Fruit fly (Drosophila melanogaster) whole organism, embryonic: ENCODE measurements around the gene CAH16.

Source experiments
- Atf6 ChIP-seq: fragments of 200-800 bp; sonication (Bioruptor generic); IDR thresholded peaks from 2 replicates; pipeline ENCODE4 v1.3.6; 2022; ENCODE audit warnings: missing biosample characterization, missing genetic modification characterization
- BEAF-32 ChIP-seq: fragments of 200-800 bp; sonication (Bioruptor generic); optimal IDR thresholded peaks from 3 replicates; lab custom pipeline; 2017; ENCODE audit warnings: missing biosample characterization, missing genetic modification characterization, mild to moderate bottlenecking, moderate library complexity, missing genetic modification reagents
- CG10274 ChIP-seq: fragments of 200-800 bp; sonication (Bioruptor generic); optimal IDR thresholded peaks from 3 replicates; lab custom pipeline; 2017; ENCODE audit warnings: missing biosample characterization, mild to moderate bottlenecking, missing genetic modification characterization
- CG10366 ChIP-seq: fragments of 200-800 bp; sonication (Bioruptor generic); IDR thresholded peaks from 2 replicates; pipeline ENCODE4 v1.3.6; 2022; ENCODE audit warnings: missing biosample characterization, missing genetic modification characterization
- CG11723 ChIP-seq: fragments of 200-800 bp; sonication (Bioruptor generic); optimal IDR thresholded peaks from 2 replicates; lab custom pipeline; 2017; ENCODE audit warnings: missing biosample characterization, mild to moderate bottlenecking, missing genetic modification characterization
- CG12744 ChIP-seq: fragments of 200-800 bp; sonication (Bioruptor generic); optimal IDR thresholded peaks from 2 replicates; lab custom pipeline; 2016; ENCODE audit warnings: missing biosample characterization, missing genetic modification characterization
- CG13775 ChIP-seq: fragments of 200-800 bp; sonication (Bioruptor generic); optimal IDR thresholded peaks from 3 replicates; lab custom pipeline; 2017; ENCODE audit warnings: missing biosample characterization, mild to moderate bottlenecking, missing genetic modification characterization
- CG1603 ChIP-seq: fragments of 200-800 bp; sonication (Bioruptor generic); optimal IDR thresholded peaks from 2 replicates; lab custom pipeline; 2019; ENCODE audit warnings: missing biosample characterization, mild to moderate bottlenecking, missing genetic modification characterization, moderate library complexity
- CG16813 ChIP-seq: fragments of 200-800 bp; sonication (Bioruptor generic); IDR thresholded peaks from 3 replicates; pipeline ENCODE4 v1.3.6; 2022; ENCODE audit warnings: missing biosample characterization, missing genetic modification characterization; ENCODE audit not compliant: partially characterized antibody
- CG1792 ChIP-seq: fragments of 200-800 bp; sonication (Bioruptor generic); optimal IDR thresholded peaks from 2 replicates; lab custom pipeline; 2016; ENCODE audit warnings: missing biosample characterization, missing genetic modification characterization
- CG2199 ChIP-seq: fragments of 200-800 bp; sonication (Bioruptor generic); IDR thresholded peaks from 3 replicates; pipeline ENCODE4 v1.3.6; 2022; ENCODE audit warnings: missing biosample characterization, missing genetic modification characterization
- CG6813 ChIP-seq: fragments of 200-800 bp; sonication (Bioruptor generic); optimal IDR thresholded peaks from 2 replicates; lab custom pipeline; 2017; ENCODE audit warnings: missing biosample characterization, missing genetic modification characterization, mild to moderate bottlenecking, moderate library complexity, missing genetic modification reagents
- CG7271 ChIP-seq: fragments of 200-800 bp; sonication (Bioruptor generic); optimal IDR thresholded peaks from 2 replicates; lab custom pipeline; 2018; ENCODE audit warnings: missing biosample characterization, mild to moderate bottlenecking, missing genetic modification characterization, moderate library complexity
- CG8944 ChIP-seq: fragments of 200-800 bp; sonication (Bioruptor generic); optimal IDR thresholded peaks from 3 replicates; lab custom pipeline; 2016; ENCODE audit warnings: missing biosample characterization, missing genetic modification characterization
- CHES-1-like ChIP-seq: fragments of 200-800 bp; sonication (Bioruptor generic); optimal IDR thresholded peaks from 2 replicates; lab custom pipeline; 2016; ENCODE audit warnings: missing biosample characterization, missing genetic modification characterization
- Dll ChIP-seq: fragments of 200-800 bp; sonication (Bioruptor generic); IDR thresholded peaks from 4 replicates; pipeline ENCODE4 v1.3.6; 2022; ENCODE audit warnings: missing biosample characterization, missing genetic modification characterization; ENCODE audit not compliant: partially characterized antibody
- E2f2 ChIP-seq: fragments of 200-800 bp; sonication (Bioruptor generic); IDR thresholded peaks from 2 replicates; pipeline ENCODE4 v1.3.6; 2022; ENCODE audit warnings: missing biosample characterization, missing genetic modification characterization
- Fer2 ChIP-seq: fragments of 200-800 bp; sonication (Bioruptor generic); optimal IDR thresholded peaks from 2 replicates; lab custom pipeline; 2018; ENCODE audit warnings: missing biosample characterization, mild to moderate bottlenecking, missing genetic modification characterization, moderate library complexity
- GATAe ChIP-seq: fragments of 200-800 bp; sonication (Bioruptor generic); conservative IDR thresholded peaks from 2 replicates; pipeline ENCODE4 v1.3.6; 2022; ENCODE audit warnings: missing biosample characterization, missing genetic modification characterization
- HmgD ChIP-seq: fragments of 200-800 bp; sonication (Bioruptor generic); optimal IDR thresholded peaks from 3 replicates; lab custom pipeline; 2016; ENCODE audit warnings: missing biosample characterization, missing genetic modification characterization
- Hsf ChIP-seq: fragments of 200-800 bp; sonication (Bioruptor generic); optimal IDR thresholded peaks from 3 replicates; lab custom pipeline; 2016; ENCODE audit warnings: missing biosample characterization, missing genetic modification characterization
- Lhr ChIP-seq: fragments of 200-800 bp; sonication (Bioruptor generic); optimal IDR thresholded peaks from 3 replicates; lab custom pipeline; 2017; ENCODE audit warnings: mild to moderate bottlenecking, missing biosample characterization, missing genetic modification reagents, missing genetic modification characterization
- MTF-1 ChIP-seq: fragments of 200-800 bp; sonication (Bioruptor generic); optimal IDR thresholded peaks from 2 replicates; lab custom pipeline; 2018; ENCODE audit warnings: missing biosample characterization, mild to moderate bottlenecking, missing genetic modification characterization, borderline replicate concordance
- Mad ChIP-seq: fragments of 200-800 bp; sonication (Bioruptor generic); optimal IDR thresholded peaks from 2 replicates; lab custom pipeline; 2016; ENCODE audit warnings: missing biosample characterization, missing genetic modification characterization
- Mes4 ChIP-seq: fragments of 200-800 bp; sonication (Bioruptor generic); optimal IDR thresholded peaks from 2 replicates; lab custom pipeline; 2016; ENCODE audit warnings: missing biosample characterization, missing genetic modification characterization
- Mrtf ChIP-seq: fragments of 200-800 bp; sonication (Bioruptor generic); IDR thresholded peaks from 3 replicates; pipeline ENCODE4 v1.3.6; 2022; ENCODE audit warnings: missing biosample characterization, missing genetic modification characterization
- Myb ChIP-seq: fragments of 200-800 bp; sonication (Bioruptor generic); optimal IDR thresholded peaks from 2 replicates; lab custom pipeline; 2016; ENCODE audit warnings: missing biosample characterization, missing genetic modification characterization
- Neu2 ChIP-seq: fragments of 200-800 bp; sonication (Bioruptor generic); optimal IDR thresholded peaks from 3 replicates; lab custom pipeline; 2016; ENCODE audit warnings: missing biosample characterization, missing genetic modification characterization, borderline replicate concordance
- Sox102F ChIP-seq: fragments of 200-800 bp; sonication (Bioruptor generic); optimal IDR thresholded peaks from 2 replicates; lab custom pipeline; 2018; ENCODE audit warnings: missing biosample characterization, mild to moderate bottlenecking, missing genetic modification characterization, moderate library complexity
- amos ChIP-seq: fragments of 200-800 bp; sonication (Bioruptor generic); IDR thresholded peaks from 2 replicates; pipeline ENCODE4 v1.3.6; 2022; ENCODE audit warnings: missing biosample characterization, missing genetic modification characterization; ENCODE audit not compliant: partially characterized antibody
- ap ChIP-seq: fragments of 200-800 bp; sonication (Bioruptor generic); IDR thresholded peaks from 2 replicates; pipeline ENCODE4 v1.3.6; 2022; ENCODE audit warnings: missing biosample characterization, missing genetic modification characterization
- bsh ChIP-seq, 2 experiments: fragments of 200-800 bp; sonication (Bioruptor generic); optimal IDR thresholded peaks; 2 replicates each; lab custom pipeline; 2017 to 2018; ENCODE audit warnings: mild to moderate bottlenecking in 2 of 2, missing biosample characterization in 2 of 2, missing genetic modification characterization in 2 of 2, moderate library complexity in 1 of 2
- crp ChIP-seq, 2 experiments: fragments of 200-800 bp; sonication (Bioruptor generic); optimal IDR thresholded peaks; 2 replicates in 1 of 2; 3 replicates in 1 of 2; lab custom pipeline; 2017; ENCODE audit warnings: missing biosample characterization in 2 of 2, missing genetic modification characterization in 2 of 2, mild to moderate bottlenecking in 1 of 2, moderate library complexity in 1 of 2
- esg ChIP-seq: fragments of 200-800 bp; sonication (Bioruptor generic); conservative IDR thresholded peaks from 2 replicates; pipeline ENCODE4 v1.3.6; 2022; ENCODE audit warnings: missing biosample characterization, missing genetic modification characterization
- eve ChIP-seq, 2 experiments: fragments of >200 bp; optimal IDR thresholded peaks; 2 replicates each; lab custom pipeline; 2017; ENCODE audit warnings: missing biosample characterization in 2 of 2, missing genetic modification characterization in 2 of 2
- ewg ChIP-seq: fragments of 200-800 bp; sonication (Bioruptor generic); optimal IDR thresholded peaks from 3 replicates; lab custom pipeline; 2017; ENCODE audit warnings: mild to moderate bottlenecking, missing biosample characterization, missing genetic modification reagents, missing genetic modification characterization
- h ChIP-seq: fragments of >200 bp; optimal IDR thresholded peaks from 2 replicates; lab custom pipeline; 2017
- ind ChIP-seq: fragments of 200-800 bp; sonication (Bioruptor generic); optimal IDR thresholded peaks from 3 replicates; lab custom pipeline; 2016; ENCODE audit warnings: missing biosample characterization, missing genetic modification characterization
- kah ChIP-seq: fragments of 200-800 bp; sonication (Bioruptor generic); optimal IDR thresholded peaks from 2 replicates; lab custom pipeline; 2018; ENCODE audit warnings: missing biosample characterization, mild to moderate bottlenecking, missing genetic modification characterization
- lbe ChIP-seq: fragments of 200-800 bp; sonication (Bioruptor generic); optimal IDR thresholded peaks from 2 replicates; lab custom pipeline; 2016; ENCODE audit warnings: missing biosample characterization, mild to moderate bottlenecking, missing genetic modification characterization
- org-1 ChIP-seq: fragments of 200-800 bp; sonication (Bioruptor generic); optimal IDR thresholded peaks from 2 replicates; lab custom pipeline; 2017; ENCODE audit warnings: missing biosample characterization, missing genetic modification characterization
- peb ChIP-seq: fragments of 200-800 bp; sonication (Bioruptor generic); IDR thresholded peaks from 2 replicates; pipeline ENCODE4 v1.3.6; 2022; ENCODE audit warnings: missing biosample characterization, missing genetic modification characterization
- sc ChIP-seq, 3 experiments: fragments of >200 bp in 2 of 3; fragments of 200-800 bp in 1 of 3; sonication (Bioruptor generic) in 1 of 3; optimal IDR thresholded peaks; 2 replicates in 2 of 3; 3 replicates in 1 of 3; lab custom pipeline; 2017; ENCODE audit warnings: mild to moderate bottlenecking in 1 of 3, missing biosample characterization in 1 of 3, missing genetic modification characterization in 1 of 3, missing genetic modification reagents in 1 of 3
- schlank ChIP-seq: fragments of 200-800 bp; sonication (Bioruptor generic); optimal IDR thresholded peaks from 2 replicates; lab custom pipeline; 2018; ENCODE audit warnings: missing biosample characterization, mild to moderate bottlenecking, missing genetic modification characterization
- slbo ChIP-seq: fragments of 200-800 bp; sonication (Bioruptor generic); IDR thresholded peaks from 2 replicates; pipeline ENCODE4 v1.3.6; 2022; ENCODE audit warnings: missing biosample characterization, missing genetic modification characterization
- sr ChIP-seq: fragments of 200-800 bp; sonication (Bioruptor generic); IDR thresholded peaks from 3 replicates; pipeline ENCODE4 v1.3.6; 2022; ENCODE audit warnings: missing biosample characterization, missing genetic modification characterization
- stwl ChIP-seq: fragments of 200-800 bp; sonication (Bioruptor generic); optimal IDR thresholded peaks from 3 replicates; lab custom pipeline; 2018; ENCODE audit warnings: missing biosample characterization, mild to moderate bottlenecking, missing genetic modification characterization, moderate library complexity
- sug ChIP-seq: fragments of 200-800 bp; optimal IDR thresholded peaks from 2 replicates; lab custom pipeline; 2019; ENCODE audit warnings: missing biosample characterization, mild to moderate bottlenecking, missing genetic modification characterization, moderate library complexity

Gene CAH16

DNA sequence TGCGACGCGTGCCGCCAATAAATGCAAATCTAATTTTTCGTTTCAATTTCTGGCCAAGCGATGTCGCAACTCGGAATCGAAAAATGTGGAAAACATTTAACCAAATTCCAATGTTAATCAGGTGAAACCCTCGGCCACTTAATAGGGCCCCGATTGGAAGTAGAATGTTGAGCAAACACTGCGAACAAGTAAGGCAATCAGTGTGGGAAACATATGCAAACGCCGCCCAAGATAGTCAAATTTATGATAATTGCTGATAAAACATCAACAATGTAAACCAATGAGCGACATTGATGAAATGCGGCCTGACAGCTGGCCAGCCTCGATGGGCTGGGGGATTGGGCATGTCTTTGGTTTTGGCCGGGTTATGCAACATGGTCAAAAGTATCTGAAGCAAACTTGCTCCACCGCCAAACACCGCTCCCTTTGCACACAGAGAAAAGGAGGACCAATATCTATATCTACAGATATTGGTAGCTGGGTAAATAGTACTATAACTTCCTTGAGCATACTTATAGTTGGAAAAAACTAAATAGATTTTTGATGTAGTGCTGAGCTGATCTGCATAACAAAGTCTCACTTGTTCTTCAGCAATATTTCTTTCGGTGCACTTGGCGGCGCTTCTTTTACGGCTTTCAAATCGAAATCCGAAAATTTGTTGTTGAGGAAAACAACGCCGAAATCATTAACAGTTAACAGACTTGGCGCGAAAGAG lies 12.6 kb upstream of the CAH16 start (continued):
- TF ChIP-seq CG1792 (GFP tag; lab: Kevin White, UChicago) (no peak), Atf6 (GFP tag; lab: Robert Waterston, UW) (peak; percentile 54; the same call in 1 of the 2 replicates), CG1603 (peak; percentile 84), Dll (no peak), MTF-1 (GFP tag; lab: Kevin White, UChicago) (peak; percentile 71), CG2199 (GFP tag; lab: Robert Waterston, UW) (peak; percentile 72; the same call in 2 of the 3 replicates), Fer2 (tag; lab: Kevin White, UChicago) (no peak), CG10274 (GFP tag; lab: Kevin White, UChicago) (peak; percentile 41), ap (GFP tag; lab: Robert Waterston, UW) (peak; percentile 34; the same call in 1 of the 2 replicates), peb (GFP tag; lab: Robert Waterston, UW) (peak; percentile 33; the same call in 1 of the 2 replicates), CG10366 (peak; percentile 73), crp (GFP tag; optimal IDR thresholded peaks at IDR 0.05; lab: Kevin White, UChicago) (no peak), stwl (tag; lab: Kevin White, UChicago) (no peak), E2f2 (peak; percentile 58), lbe (GFP tag; lab: Kevin White, UChicago) (no peak), schlank (no peak), Myb (GFP tag; lab: Kevin White, UChicago) (peak; percentile 24), CG6813 (GFP tag; lab: Kevin White, UChicago) (peak; percentile 28), Mrtf (GFP tag; lab: Robert Waterston, UW) (peak; percentile 83), CHES-1-like (GFP tag; lab: Kevin White, UChicago) (no peak), Neu2 (GFP tag; lab: Kevin White, UChicago) (no peak), Hsf (GFP tag; lab: Kevin White, UChicago) (peak; percentile 56), kah (peak; percentile 66), BEAF-32 (GFP tag; lab: Kevin White, UChicago) (no peak), Mes4 (peak; percentile 45), Sox102F (GFP tag; lab: Kevin White, UChicago) (peak; percentile 85), bsh (GFP tag; optimal IDR thresholded peaks at IDR 0.05; lab: Kevin White, UChicago) (peak in 1 of 2 experiments; percentile 88), Lhr (GFP tag; lab: Kevin White, UChicago) (peak; percentile 17), sug (tag; lab: Kevin White, UChicago) (peak; percentile 54), sc (optimal IDR thresholded peaks at IDR 0.05; lab: Kevin White, UChicago) (no peak), sc (GFP tag; optimal IDR thresholded peaks at IDR 0.05; lab: Kevin White, UChicago) (peak; percentile 47), CG16813 (GFP tag; lab: Robert Waterston, UW) (no peak), amos (no peak), h (lab: Kevin White, UChicago) (no peak), sr (GFP tag; lab: Robert Waterston, UW) (peak; percentile 49; the same call in 1 of the 3 replicates), Mad (GFP tag; lab: Kevin White, UChicago) (peak; percentile 11), org-1 (GFP tag; lab: Kevin White, UChicago) (peak; percentile 70), slbo (GFP tag; lab: Robert Waterston, UW) (peak; percentile 47), ind (GFP tag; lab: Kevin White, UChicago) (peak; percentile 77), ewg (GFP tag; lab: Kevin White, UChicago) (peak; percentile 51), CG12744 (peak; percentile 21), HmgD (GFP tag; lab: Kevin White, UChicago) (no peak), GATAe (no peak), CG7271 (tag; lab: Kevin White, UChicago) (no peak), esg (GFP tag; lab: Robert Waterston, UW) (peak; percentile 73), CG11723 (peak; percentile 71), CG8944 (GFP tag; lab: Kevin White, UChicago) (peak; percentile 70), eve (GFP tag; optimal IDR thresholded peaks at IDR 0.05; lab: Kevin White, UChicago) (peak in 1 of 2 experiments; percentile 92), CG13775 (GFP tag; lab: Kevin White, UChicago) (no peak)
